Worm (Caenorhabditis elegans): ENCODE measurements around the gene nstp-9.

ce11 chrX:10961724-10962123 lies 42.2 kb upstream of the nstp-9 start:
- TF ChIP-seq flt-1 (GFP tag; IDR thresholded peaks at IDR 0.05): no peak
- TF ChIP-seq ztf-23 (GFP tag; IDR thresholded peaks at IDR 0.05): no peak
- no peak for TF ChIP-seq ref-1 (GFP tag; conservative IDR thresholded peaks at IDR 0.05)
- no peak for TF ChIP-seq cog-1 (tag; optimal IDR thresholded peaks at IDR 0.05)
- TF ChIP-seq med-1 (GFP tag; optimal IDR thresholded peaks at IDR 0.05; ENCODE audit: insufficient read depth): no peak
- no peak for TF ChIP-seq ztf-29 (GFP tag; IDR thresholded peaks at IDR 0.05)
- TF ChIP-seq T22C8.4 (GFP tag; IDR thresholded peaks at IDR 0.05): no peak

Measured in whole organism, midembryonic.